Fruit fly (Drosophila melanogaster) whole organism, prepupa: ENCODE results near the gene Sf3b2.

Experiments used
- CG16779 ChIP-seq: fragments of 200-800 bp; sonication (Bioruptor generic); optimal IDR thresholded peaks from 3 replicates; lab custom pipeline; 2017; ENCODE audit warnings: missing biosample characterization, mild to moderate bottlenecking, missing genetic modification characterization
- CG31627 ChIP-seq: fragments of 200-800 bp; sonication (Bioruptor generic); optimal IDR thresholded peaks from 3 replicates; lab custom pipeline; 2016; ENCODE audit warnings: missing biosample characterization, missing genetic modification characterization
- CG6276 ChIP-seq: fragments of 200-800 bp; sonication (Bioruptor generic); optimal IDR thresholded peaks from 2 replicates; lab custom pipeline; 2017; ENCODE audit warnings: missing biosample characterization, mild to moderate bottlenecking, missing genetic modification characterization
- acj6 ChIP-seq: fragments of 200-800 bp; sonication (Bioruptor generic); optimal IDR thresholded peaks from 3 replicates; lab custom pipeline; 2016; ENCODE audit warnings: missing biosample characterization, missing genetic modification characterization
- fd59A ChIP-seq: fragments of 200-800 bp; sonication (Bioruptor generic); optimal IDR thresholded peaks from 2 replicates; lab custom pipeline; 2017; ENCODE audit warnings: missing biosample characterization, mild to moderate bottlenecking, missing genetic modification characterization, missing genetic modification reagents

dm6 chr2L:3043647-3044046 is 14.7 kb upstream of the Sf3b2 start, which contains the start of gene FASN2:
- TF ChIP-seq CG16779 (tag; lab: Kevin White, UChicago) (no peak), CG31627 (GFP tag; lab: Kevin White, UChicago) (no peak), CG6276 (GFP tag; lab: Kevin White, UChicago) (no peak), fd59A (no peak), acj6 (GFP tag; lab: Kevin White, UChicago) (no peak)
